Fruit fly (Drosophila melanogaster) whole organism, wandering third instar larva: Measurements from ENCODE around the gene klu.

Experiments
- Dfd ChIP-seq: fragments of >200 bp; optimal IDR thresholded peaks from 2 replicates; lab custom pipeline; 2017; ENCODE audit warnings: missing biosample characterization, missing genetic modification characterization
- Dif ChIP-seq: fragments of 200-275, 200-300 bp; sonication (Bioruptor generic); optimal IDR thresholded peaks from 2 replicates; lab custom pipeline; 2018; ENCODE audit warnings: missing biosample characterization, missing genetic modification characterization; ENCODE audit not compliant: partially characterized antibody
- OdsH ChIP-seq: fragments of 200-800 bp; sonication (Bioruptor generic); optimal IDR thresholded peaks from 2 replicates; lab custom pipeline; 2016; ENCODE audit warnings: missing biosample characterization, mild to moderate bottlenecking, missing genetic modification characterization
- ey ChIP-seq: fragments of 200-800 bp; sonication (Bioruptor generic); optimal IDR thresholded peaks from 2 replicates; lab custom pipeline; 2016; ENCODE audit warnings: missing biosample characterization, missing genetic modification characterization
- pan ChIP-seq: fragments of >200 bp; optimal IDR thresholded peaks from 2 replicates; lab custom pipeline; 2017
- psq ChIP-seq: fragments of 200-800 bp; sonication (Bioruptor generic); optimal IDR thresholded peaks from 3 replicates; lab custom pipeline; 2017; ENCODE audit warnings: missing biosample characterization, mild to moderate bottlenecking, missing genetic modification characterization, moderate library complexity

DNA sequence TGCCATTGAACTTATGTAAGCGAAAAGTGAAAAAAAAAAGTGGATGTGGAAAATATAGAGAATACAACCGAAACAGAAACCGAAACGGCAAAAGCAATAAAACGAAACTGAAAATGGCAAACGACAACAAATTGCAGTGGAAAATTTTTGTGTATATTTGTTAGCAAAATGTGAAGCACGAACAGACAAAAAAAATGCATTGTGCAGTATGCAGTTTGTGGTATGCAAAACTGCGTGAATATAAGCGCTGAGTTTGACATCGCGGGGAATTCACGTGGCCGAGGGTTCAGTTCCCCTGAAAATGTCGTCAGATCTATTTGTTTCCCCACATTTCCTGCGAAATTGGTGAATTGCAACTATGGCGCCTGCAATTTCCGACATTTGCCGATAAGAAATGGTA is 34.7 kb upstream of the klu start:
- TF ChIP-seq Dfd (no peak), OdsH (GFP tag; lab: Kevin White, UChicago) (no peak), ey (GFP tag; lab: Kevin White, UChicago) (no peak), psq (no peak), Dif (GFP tag; lab: Kevin White, UChicago) (no peak), pan (no peak)
